Worm (Caenorhabditis elegans) whole organism, L3 larva: Measurements from ENCODE around the gene C50C3.1.

ENCODE experiments used
- ama-1 ChIP-seq: fragments of 150-350 bp; optimal IDR thresholded peaks from 2 replicates; lab custom pipeline; 2018
- mdl-1 ChIP-seq: fragments of 150-350 bp; optimal IDR thresholded peaks from 2 replicates; lab custom pipeline; 2014; ENCODE audit warnings: missing biosample characterization, missing genetic modification characterization
- nhr-25 ChIP-seq: sonication (generic microtip); optimal IDR thresholded peaks from 2 replicates; lab custom pipeline; 2017; ENCODE audit warnings: missing biosample characterization, missing genetic modification characterization
- nhr-67 ChIP-seq: fragments of 150-350 bp; optimal IDR thresholded peaks from 2 replicates; lab custom pipeline; 2014; ENCODE audit warnings: missing biosample characterization, missing genetic modification characterization
- pha-4 ChIP-seq: fragments of 150-350 bp; optimal IDR thresholded peaks from 2 replicates; lab custom pipeline; 2014; ENCODE audit warnings: missing biosample characterization, missing genetic modification reagents, missing genetic modification characterization
- snpc-4 ChIP-seq: fragments of 150-350 bp; optimal IDR thresholded peaks from 2 replicates; lab custom pipeline; 2014; ENCODE audit warnings: missing biosample characterization, missing genetic modification characterization

DNA sequence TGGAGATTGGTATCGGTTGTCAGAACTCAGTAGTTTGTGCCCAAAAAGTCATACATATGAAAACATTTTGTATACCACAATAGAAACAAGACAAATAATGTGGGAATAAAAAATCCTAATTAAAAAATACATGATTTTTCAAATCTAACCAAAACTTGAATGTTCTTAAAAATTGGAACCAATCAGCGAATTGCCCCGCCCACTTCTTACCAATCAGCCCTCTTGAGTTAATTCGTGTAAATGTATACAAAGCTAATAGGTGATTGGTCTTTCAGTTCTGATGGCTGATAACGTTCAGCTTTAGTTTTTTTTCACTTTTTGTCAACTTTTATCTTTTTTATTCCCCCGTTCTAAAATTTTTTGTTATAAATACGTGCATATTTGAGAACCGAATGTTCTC, 16.5 kb upstream of the C50C3.1 start:
- TF ChIP-seq snpc-4 (no peak), ama-1 (no peak), mdl-1 (tag; lab: Kevin White, UChicago) (no peak), nhr-25 (no peak), nhr-67 (no peak), pha-4 (tag; lab: Kevin White, UChicago) (no peak)
